Fruit fly (Drosophila melanogaster) whole organism, wandering third instar larva: ENCODE measurements around the gene Eh.

Source experiments
- CG32264 ChIP-seq: fragments of 200-800 bp; sonication (Bioruptor generic); optimal IDR thresholded peaks from 2 replicates; lab custom pipeline; 2016; ENCODE audit warnings: missing biosample characterization, missing genetic modification characterization
- CG9705 ChIP-seq: fragments of 200-800 bp; sonication (Bioruptor generic); optimal IDR thresholded peaks from 2 replicates; lab custom pipeline; 2018; ENCODE audit warnings: missing biosample characterization, mild to moderate bottlenecking, missing genetic modification characterization
- CrebA ChIP-seq: fragments of 200-800 bp; sonication (Bioruptor generic); optimal IDR thresholded peaks from 2 replicates; lab custom pipeline; 2016; ENCODE audit warnings: missing biosample characterization, mild to moderate bottlenecking, missing genetic modification characterization, borderline replicate concordance
- HLH106 ChIP-seq: fragments of 200-800 bp; optimal IDR thresholded peaks from 3 replicates; lab custom pipeline; 2019; ENCODE audit warnings: missing biosample characterization, mild to moderate bottlenecking, missing genetic modification characterization, moderate library complexity
- Myc ChIP-seq: fragments of >200 bp; optimal IDR thresholded peaks from 2 replicates; lab custom pipeline; 2017
- N ChIP-seq: fragments of >200 bp; optimal IDR thresholded peaks from 2 replicates; lab custom pipeline; 2018; ENCODE audit warnings: missing biosample characterization, missing external identifiers, missing genetic modification characterization
- ey ChIP-seq: fragments of 200-800 bp; sonication (Bioruptor generic); optimal IDR thresholded peaks from 2 replicates; lab custom pipeline; 2016; ENCODE audit warnings: missing biosample characterization, missing genetic modification characterization
- h ChIP-seq: fragments of 200-800 bp; sonication (Bioruptor generic); optimal IDR thresholded peaks from 3 replicates; lab custom pipeline; 2016; ENCODE audit warnings: missing biosample characterization, mild to moderate bottlenecking, missing genetic modification characterization
- jim ChIP-seq: fragments of 175-275, 200-325 bp; sonication (Bioruptor generic); optimal IDR thresholded peaks from 2 replicates; lab custom pipeline; 2016; ENCODE audit warnings: missing biosample characterization, mild to moderate bottlenecking, missing genetic modification characterization
- pan ChIP-seq: fragments of >200 bp; optimal IDR thresholded peaks from 2 replicates; lab custom pipeline; 2017
- rgr ChIP-seq: fragments of 200-800 bp; sonication (Bioruptor generic); optimal IDR thresholded peaks from 3 replicates; lab custom pipeline; 2016; ENCODE audit warnings: missing biosample characterization, mild to moderate bottlenecking, missing genetic modification characterization
- sage ChIP-seq: fragments of 200-800 bp; sonication (Bioruptor generic); optimal IDR thresholded peaks from 2 replicates; lab custom pipeline; 2016; ENCODE audit warnings: missing biosample characterization, mild to moderate bottlenecking, missing genetic modification characterization
- tai ChIP-seq: sonication (Bioruptor generic); optimal IDR thresholded peaks from 2 replicates; lab custom pipeline; 2016; ENCODE audit warnings: missing biosample characterization, missing genetic modification characterization

dm6 chr3R:17481262-17481661, 32.6 kb upstream of the Eh start:
- no peak for TF ChIP-seq sage
- TF ChIP-seq Myc (lab: Kevin White, UChicago) = no peak
- no peak for TF ChIP-seq CG9705 (GFP tag; lab: Kevin White, UChicago)
- TF ChIP-seq jim (GFP tag; lab: Kevin White, UChicago) = no peak
- no peak for TF ChIP-seq h (GFP tag; lab: Kevin White, UChicago)
- no peak for TF ChIP-seq CG32264 (GFP tag; lab: Kevin White, UChicago)
- no peak for TF ChIP-seq HLH106 (tag; lab: Kevin White, UChicago)
- no peak for TF ChIP-seq N (GFP tag; lab: Kevin White, UChicago)
- no peak for TF ChIP-seq pan (lab: Kevin White, UChicago)
- no peak for TF ChIP-seq tai (GFP tag; lab: Kevin White, UChicago)
- TF ChIP-seq ey (GFP tag; lab: Kevin White, UChicago) = no peak
- TF ChIP-seq rgr (GFP tag; lab: Kevin White, UChicago) = no peak
- no peak for TF ChIP-seq CrebA (GFP tag; lab: Kevin White, UChicago)
